Fruit fly (Drosophila melanogaster): ENCODE measurements around the gene CG5644.

Gene CG5644

dm6 chr3L:8974478-8975477 is 4.9 kb downstream of the CG5644 start, which contains the start of the genes pix and Srp68:
pix (minus strand) TSS chr3L:8974765.
Srp68 (plus strand) TSS chr3L:8975046.
- no peak for TF ChIP-seq CG8478 (optimal IDR thresholded peaks at IDR 0.05)
- TF ChIP-seq CTCF (optimal IDR thresholded peaks at IDR 0.05): no peak

- TF ChIP-seq CG8478 (optimal IDR thresholded peaks at IDR 0.05) (no peak), CTCF (optimal IDR thresholded peaks at IDR 0.05) (no peak)
Measured at dm6 chr3L:8968437-8968836, 11.2 kb downstream of the CG5644 start, which contains the start of gene CG5026. CG5026 (plus strand) TSS chr3L:8968528.

- TF ChIP-seq CTCF (optimal IDR thresholded peaks at IDR 0.05): no peak
- TF ChIP-seq CG8478 (optimal IDR thresholded peaks at IDR 0.05): no peak
Measured at dm6 chr3L:8966324-8967011, 13.2 kb downstream of the CG5644 start, which contains the start of the genes CG5653 and CG5021. CG5653 (minus strand) TSS chr3L:8966374. CG5021 (plus strand) TSS chr3L:8966829.

DNA sequence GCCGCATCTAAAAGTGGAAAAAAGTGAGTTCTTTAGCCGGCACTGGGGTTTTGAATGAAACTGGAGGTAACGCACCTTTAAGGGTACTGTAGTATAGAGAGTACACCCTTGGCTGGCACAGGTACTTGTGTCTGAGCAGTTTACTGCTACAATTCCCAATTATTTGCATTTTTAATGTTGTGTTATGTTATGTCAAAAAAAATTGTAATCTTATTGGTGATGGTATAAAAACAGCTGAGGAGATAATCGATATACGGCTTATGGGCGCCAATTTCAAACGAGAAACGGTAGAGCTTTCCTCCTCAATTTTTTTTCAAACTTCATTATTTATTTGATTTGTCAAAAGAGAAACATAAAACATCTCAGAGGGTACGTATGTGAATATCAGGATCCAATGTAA is 15.2 kb downstream of the CG5644 start, which contains the start of gene ValRS-m:
Gene ValRS-m (minus strand): TSS at position 312 of the 400 bp plus-strand sequence.
- TF ChIP-seq CTCF (optimal IDR thresholded peaks at IDR 0.05): no peak
- no peak for TF ChIP-seq CG8478 (optimal IDR thresholded peaks at IDR 0.05)

dm6 chr3L:8958557-8958956 is 21.1 kb downstream of the CG5644 start, which contains the start of gene CG13313:
CG13313 (plus strand) TSS chr3L:8958857.
- no peak for TF ChIP-seq CG8478 (optimal IDR thresholded peaks at IDR 0.05)
- TF ChIP-seq CTCF (optimal IDR thresholded peaks at IDR 0.05): no peak

DNA sequence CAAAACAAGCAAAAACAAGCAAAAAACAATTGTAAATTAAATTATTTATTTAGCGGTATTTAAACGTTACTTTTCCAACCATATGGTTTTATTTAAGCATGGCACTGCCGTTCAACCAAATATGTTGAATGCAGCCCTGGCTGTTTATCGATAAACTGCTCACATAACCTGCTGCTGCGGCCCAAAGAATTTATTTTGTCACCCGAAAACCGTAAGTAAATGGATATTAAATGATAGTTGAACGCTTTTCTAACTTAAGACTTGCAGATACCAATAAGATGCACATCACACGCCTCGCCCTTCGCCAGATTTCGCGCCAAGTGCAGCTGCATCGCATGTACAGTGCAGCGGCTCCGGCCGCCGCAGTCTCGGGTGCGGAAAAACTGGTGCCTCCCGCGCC is 23.0 kb downstream of the CG5644 start, which contains the start of gene mRpL12:
Gene mRpL12 (plus strand): TSS at position 123 of the 400 bp plus-strand sequence.
- no peak for TF ChIP-seq CG8478 (optimal IDR thresholded peaks at IDR 0.05)
- TF ChIP-seq CTCF (optimal IDR thresholded peaks at IDR 0.05): no peak

- TF ChIP-seq CTCF (optimal IDR thresholded peaks at IDR 0.05) (no peak), CG8478 (optimal IDR thresholded peaks at IDR 0.05) (no peak)
Measured at dm6 chr3L:8955199-8955598, 24.5 kb downstream of the CG5644 start.

DNA sequence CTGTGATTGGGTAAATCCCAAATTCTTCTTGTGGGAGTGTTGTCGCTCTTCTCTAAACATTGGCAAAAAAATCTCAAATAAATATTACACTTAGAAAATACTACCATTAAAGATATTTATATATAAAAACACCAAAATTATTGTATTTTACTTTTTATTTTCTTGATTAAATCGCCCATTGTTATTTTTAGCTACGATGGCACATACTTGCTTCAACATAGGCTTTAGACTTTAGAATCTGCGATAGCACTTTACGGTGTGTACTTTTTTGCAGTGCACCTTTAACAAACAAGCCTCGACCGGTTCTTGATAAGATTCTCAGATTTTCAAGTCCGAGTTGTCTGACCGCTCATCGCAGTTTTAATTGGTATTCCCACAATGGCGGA is 25.0 kb downstream of the CG5644 start, which contains the start of gene GNBP3:
Gene GNBP3 (plus strand): TSS at position 374 of the 386 bp plus-strand sequence.
- TF ChIP-seq CTCF (optimal IDR thresholded peaks at IDR 0.05) (no peak), CG8478 (optimal IDR thresholded peaks at IDR 0.05) (no peak)

DNA sequence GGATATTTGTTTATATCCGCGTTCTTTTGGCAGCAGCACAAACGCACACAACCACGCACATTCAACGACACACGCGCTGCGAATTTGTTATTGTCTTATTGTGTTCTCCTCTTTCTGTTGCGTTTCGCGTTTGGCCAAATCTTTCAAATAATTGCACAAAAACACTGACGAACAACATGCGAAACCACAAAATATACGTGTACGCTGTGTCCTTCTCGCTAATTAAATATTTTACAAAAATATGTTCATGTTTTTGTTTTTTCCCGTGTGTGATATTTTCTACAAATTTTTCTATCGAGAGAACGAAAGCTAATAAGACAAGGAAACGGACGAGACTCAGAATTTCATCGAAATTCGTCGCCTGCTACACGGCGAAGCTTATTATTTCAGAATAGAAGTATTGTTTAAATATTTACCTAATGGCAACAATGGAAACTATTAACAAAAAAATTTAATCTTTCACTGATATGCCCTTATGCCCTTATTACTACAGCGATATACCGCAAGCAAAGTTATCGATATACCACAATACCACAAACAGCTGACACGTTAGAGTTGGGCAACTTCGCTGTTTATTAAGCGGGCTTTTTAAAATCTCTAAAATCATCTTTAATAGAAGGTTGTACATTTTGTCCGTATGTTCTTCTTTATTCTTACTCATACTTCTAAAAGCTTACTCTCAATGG is 25.6 kb downstream of the CG5644 start, which contains the start of the genes CG43783 and orb2:
Gene CG43783 (minus strand): TSS at position 311 of the 686 bp plus-strand sequence.
Gene orb2 (minus strand): TSS at position 502 of the 686 bp plus-strand sequence.
- no peak for TF ChIP-seq CG8478 (optimal IDR thresholded peaks at IDR 0.05)

dm6 chr3L:8953199-8953956 is 26.3 kb downstream of the CG5644 start:
- TF ChIP-seq CG8478 (optimal IDR thresholded peaks at IDR 0.05): no peak
- no peak for TF ChIP-seq CTCF (optimal IDR thresholded peaks at IDR 0.05)

DNA sequence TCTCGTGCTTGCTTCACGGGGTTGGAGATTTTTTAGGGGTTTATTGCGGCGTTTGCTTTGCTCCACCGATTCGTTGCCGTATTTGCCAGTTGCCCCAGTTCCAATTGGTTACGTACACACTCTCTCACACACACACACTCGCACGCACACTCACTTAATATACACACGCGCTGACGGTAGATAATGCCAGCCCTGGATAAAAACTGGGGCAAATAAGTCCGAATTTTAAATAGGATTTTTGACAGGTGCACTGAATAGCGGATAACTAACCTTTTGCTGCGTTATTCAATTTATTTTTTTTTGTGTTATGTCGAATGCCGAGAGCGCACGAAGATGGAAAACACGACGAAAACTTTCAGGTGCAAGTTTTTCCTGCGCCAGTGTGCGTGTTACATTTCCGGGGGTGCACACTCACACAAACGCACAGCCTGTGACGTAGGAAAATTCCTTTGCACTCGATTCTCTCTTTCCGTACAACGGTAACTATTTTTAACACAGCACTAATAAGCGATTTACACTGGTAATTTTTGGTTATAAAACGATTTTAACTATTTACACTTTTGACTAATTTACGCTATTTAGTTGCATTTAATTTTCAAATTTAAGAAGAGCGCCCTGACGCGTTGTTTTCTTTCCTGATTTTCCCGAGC is 27.0 kb downstream of the CG5644 start:
- no peak for TF ChIP-seq CTCF (optimal IDR thresholded peaks at IDR 0.05)

- no peak for TF ChIP-seq CG8478 (optimal IDR thresholded peaks at IDR 0.05)
- no peak for TF ChIP-seq CTCF (optimal IDR thresholded peaks at IDR 0.05)
Measured at dm6 chr3L:8951507-8951906, 28.2 kb downstream of the CG5644 start.

- TF ChIP-seq CG8478 (optimal IDR thresholded peaks at IDR 0.05) (no peak), CTCF (optimal IDR thresholded peaks at IDR 0.05) (no peak)
Measured at dm6 chr3L:8950955-8951354, 28.7 kb downstream of the CG5644 start.

Measured in S2 (cell line).